Worm (Caenorhabditis elegans): ENCODE measurements around the gene T20D3.6.

DNA sequence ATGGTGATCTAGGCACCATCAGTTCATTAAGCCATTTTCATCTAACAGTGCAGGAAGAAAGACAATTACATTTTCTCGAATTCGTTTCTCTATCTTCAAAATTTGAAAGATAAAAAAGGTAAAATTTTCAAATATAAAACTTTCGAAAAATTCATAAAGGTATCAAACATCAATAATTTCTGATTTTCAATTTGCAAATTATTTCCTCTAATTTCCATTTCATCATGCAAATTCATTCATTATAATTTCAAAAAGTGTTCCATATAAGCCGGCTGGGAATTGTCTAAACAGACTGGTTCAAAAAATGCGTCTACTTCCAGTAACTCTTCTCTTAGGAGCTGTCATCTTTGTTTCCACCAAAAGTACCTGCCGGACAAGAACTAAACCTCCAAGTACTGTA, 11.4 kb downstream of the T20D3.6 start, which contains the start of gene clec-183:
- no peak for TF ChIP-seq flt-1 (GFP tag; IDR thresholded peaks at IDR 0.05)
- no peak for TF ChIP-seq tab-1 (GFP tag; IDR thresholded peaks at IDR 0.05)
- no peak for TF ChIP-seq ztf-23 (GFP tag; IDR thresholded peaks at IDR 0.05)
- no peak for TF ChIP-seq ref-1 (GFP tag; conservative IDR thresholded peaks at IDR 0.05)
- TF ChIP-seq klf-2 (GFP tag; conservative IDR thresholded peaks at IDR 0.05), result no peak
- no peak for TF ChIP-seq cog-1 (tag; optimal IDR thresholded peaks at IDR 0.05)
- TF ChIP-seq ztf-29 (GFP tag; IDR thresholded peaks at IDR 0.05), result no peak
- TF ChIP-seq med-1 (GFP tag; optimal IDR thresholded peaks at IDR 0.05; ENCODE audit: insufficient read depth), result no peak
- TF ChIP-seq T22C8.4 (GFP tag; IDR thresholded peaks at IDR 0.05), result no peak

Data from whole organism, midembryonic.